Fruit fly (Drosophila melanogaster) Kc167 (cell line): ENCODE measurements around the gene Grip91.

Experiments
- Myc ChIP-seq: fragments of >200 bp; optimal IDR thresholded peaks from 2 replicates; lab custom pipeline; 2017; ENCODE audit warnings: missing external identifiers
- Sin3A ChIP-seq: fragments of >200 bp; optimal IDR thresholded peaks from 2 replicates; lab custom pipeline; 2018; ENCODE audit warnings: missing external identifiers
- h ChIP-seq: fragments of >200 bp; optimal IDR thresholded peaks from 3 replicates; lab custom pipeline; 2018; ENCODE audit warnings: missing external identifiers
- psq ChIP-seq: fragments of >200 bp; optimal IDR thresholded peaks from 2 replicates; lab custom pipeline; 2017; ENCODE audit warnings: missing external identifiers

DNA sequence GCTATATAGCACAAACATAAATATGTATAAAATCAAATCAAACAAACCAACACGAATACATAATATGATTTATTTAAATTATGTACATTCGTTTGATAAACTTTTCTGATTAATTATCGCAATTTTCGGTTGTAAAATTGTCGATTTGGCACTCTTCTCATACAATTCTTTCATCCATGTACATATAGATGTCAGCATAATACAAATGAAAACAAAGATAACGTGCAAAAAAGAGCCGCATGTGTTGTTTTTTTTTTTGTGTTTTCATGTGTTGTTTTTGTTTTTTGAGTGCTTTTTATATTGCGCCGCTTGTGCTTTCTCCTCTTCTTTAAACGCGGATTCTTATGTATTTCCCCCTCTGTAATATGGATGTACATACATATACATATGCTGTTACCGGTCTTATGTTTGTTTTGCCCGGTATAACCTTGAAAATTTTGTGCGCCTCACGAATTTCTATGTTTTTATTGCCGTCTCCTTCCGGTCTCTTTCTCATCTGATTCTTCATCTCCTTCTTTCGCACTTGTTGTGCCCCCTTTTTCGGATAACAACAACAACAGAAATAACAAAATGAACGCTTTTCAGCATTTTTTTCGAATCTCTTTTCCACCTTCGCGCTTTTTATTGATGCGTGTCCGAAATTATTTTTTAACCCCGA lies 8.7 kb upstream of the Grip91 start:
- peak; percentile 36 for TF ChIP-seq psq (lab: Kevin White, UChicago)
- TF ChIP-seq Myc (lab: Kevin White, UChicago) = no peak
- TF ChIP-seq h (lab: Kevin White, UChicago) = no peak
- TF ChIP-seq Sin3A (lab: Kevin White, UChicago) = no peak
